Fruit fly (Drosophila melanogaster) whole organism, embryonic: Measurements from ENCODE around the gene Rpn1.

Source experiments
- CG11456 ChIP-seq: fragments of 200-800 bp; sonication (Bioruptor generic); IDR thresholded peaks from 3 replicates; pipeline ENCODE4 v1.3.6; 2022; ENCODE audit warnings: missing biosample characterization, missing genetic modification characterization
- CG11560 ChIP-seq: fragments of 200-800 bp; sonication (Bioruptor generic); IDR thresholded peaks from 3 replicates; pipeline ENCODE4 v1.3.6; 2022; ENCODE audit warnings: missing biosample characterization, missing genetic modification characterization
- CG12744 ChIP-seq: fragments of 200-800 bp; sonication (Bioruptor generic); optimal IDR thresholded peaks from 2 replicates; lab custom pipeline; 2016; ENCODE audit warnings: missing biosample characterization, missing genetic modification characterization
- CG13424 ChIP-seq: fragments of 200-800 bp; sonication (Bioruptor generic); optimal IDR thresholded peaks from 2 replicates; lab custom pipeline; 2019; ENCODE audit warnings: missing biosample characterization, mild to moderate bottlenecking, missing genetic modification characterization, moderate library complexity
- CG13624 ChIP-seq: fragments of 200-800 bp; sonication (Bioruptor generic); optimal IDR thresholded peaks from 2 replicates; lab custom pipeline; 2016; ENCODE audit warnings: missing biosample characterization, missing genetic modification characterization
- CG13775 ChIP-seq: fragments of 200-800 bp; sonication (Bioruptor generic); optimal IDR thresholded peaks from 3 replicates; lab custom pipeline; 2017; ENCODE audit warnings: missing biosample characterization, mild to moderate bottlenecking, missing genetic modification characterization
- CG13894 ChIP-seq: fragments of 200-800 bp; sonication (Bioruptor generic); optimal IDR thresholded peaks from 3 replicates; lab custom pipeline; 2018; ENCODE audit warnings: missing biosample characterization, mild to moderate bottlenecking, missing genetic modification characterization, moderate library complexity
- CG1647 ChIP-seq: fragments of 200-800 bp; sonication (Bioruptor generic); optimal IDR thresholded peaks from 3 replicates; lab custom pipeline; 2016; ENCODE audit warnings: missing biosample characterization, missing genetic modification characterization
- CG17328 ChIP-seq: fragments of 200-800 bp; sonication (Bioruptor generic); IDR thresholded peaks from 2 replicates; pipeline ENCODE4 v1.3.6; 2022; ENCODE audit warnings: missing biosample characterization, missing genetic modification characterization
- CG17359 ChIP-seq: fragments of 200-800 bp; sonication (Bioruptor generic); optimal IDR thresholded peaks from 3 replicates; lab custom pipeline; 2018; ENCODE audit warnings: missing biosample characterization, mild to moderate bottlenecking, missing genetic modification characterization, moderate library complexity
- CG17612 ChIP-seq: fragments of 200-800 bp; sonication (Bioruptor generic); IDR thresholded peaks from 2 replicates; pipeline ENCODE4 v1.3.6; 2022; ENCODE audit warnings: missing biosample characterization, missing genetic modification characterization
- CG18262 ChIP-seq: fragments of 200-800 bp; optimal IDR thresholded peaks from 3 replicates; lab custom pipeline; 2019; ENCODE audit warnings: missing biosample characterization, mild to moderate bottlenecking, missing genetic modification characterization, moderate library complexity
- CG2199 ChIP-seq: fragments of 200-800 bp; sonication (Bioruptor generic); IDR thresholded peaks from 3 replicates; pipeline ENCODE4 v1.3.6; 2022; ENCODE audit warnings: missing biosample characterization, missing genetic modification characterization
- CG30431 ChIP-seq: fragments of 200-800 bp; sonication (Bioruptor generic); optimal IDR thresholded peaks from 2 replicates; lab custom pipeline; 2017; ENCODE audit warnings: missing biosample characterization, missing genetic modification characterization
- CG3407 ChIP-seq: fragments of 200-800 bp; sonication (Bioruptor generic); optimal IDR thresholded peaks from 2 replicates; lab custom pipeline; 2018; ENCODE audit warnings: missing biosample characterization, mild to moderate bottlenecking, missing genetic modification characterization
- CG4730 ChIP-seq: fragments of 200-800 bp; sonication (Bioruptor generic); IDR thresholded peaks from 2 replicates; pipeline ENCODE4 v1.3.6; 2022; ENCODE audit warnings: missing biosample characterization, missing genetic modification characterization
- CG5180 ChIP-seq: fragments of 200-800 bp; sonication (Bioruptor generic); optimal IDR thresholded peaks from 3 replicates; lab custom pipeline; 2017; ENCODE audit warnings: missing biosample characterization, missing genetic modification characterization, mild to moderate bottlenecking, moderate library complexity, missing genetic modification reagents
- CG6791 ChIP-seq: fragments of 200-800 bp; sonication (Bioruptor generic); IDR thresholded peaks from 3 replicates; pipeline ENCODE4 v1.3.6; 2022; ENCODE audit warnings: missing biosample characterization, missing genetic modification characterization; ENCODE audit not compliant: partially characterized antibody
- CG6813 ChIP-seq: fragments of 200-800 bp; sonication (Bioruptor generic); optimal IDR thresholded peaks from 2 replicates; lab custom pipeline; 2017; ENCODE audit warnings: missing biosample characterization, missing genetic modification characterization, mild to moderate bottlenecking, moderate library complexity, missing genetic modification reagents
- CG8478 ChIP-seq: fragments of >200 bp; optimal IDR thresholded peaks from 2 replicates; lab custom pipeline; 2018
- CoRest ChIP-seq: fragments of 200-800 bp; sonication (Bioruptor generic); optimal IDR thresholded peaks from 3 replicates; lab custom pipeline; 2018; ENCODE audit warnings: missing biosample characterization, mild to moderate bottlenecking, missing genetic modification characterization, moderate library complexity
- HLH4C ChIP-seq: fragments of 200-800 bp; sonication (Bioruptor generic); IDR thresholded peaks from 3 replicates; pipeline ENCODE4 v1.3.6; 2022; ENCODE audit warnings: missing biosample characterization, missing genetic modification characterization; ENCODE audit not compliant: partially characterized antibody
- Hr51 ChIP-seq, 2 experiments: fragments of 200-800 bp; sonication (Bioruptor generic); optimal IDR thresholded peaks; 2 replicates in 1 of 2; 3 replicates in 1 of 2; lab custom pipeline; 2016 to 2018; ENCODE audit warnings: missing biosample characterization in 2 of 2, missing genetic modification characterization in 2 of 2, mild to moderate bottlenecking in 1 of 2, moderate library complexity in 1 of 2
- Lim3 ChIP-seq: fragments of 200-800 bp; sonication (Bioruptor generic); IDR thresholded peaks from 2 replicates; pipeline ENCODE4 v1.3.6; 2022; ENCODE audit warnings: missing biosample characterization, missing genetic modification characterization
- Ssrp ChIP-seq: fragments of 200-800 bp; sonication (Bioruptor generic); optimal IDR thresholded peaks from 2 replicates; lab custom pipeline; 2018; ENCODE audit warnings: missing biosample characterization, mild to moderate bottlenecking, missing genetic modification characterization, moderate library complexity
- Stat92E ChIP-seq, 3 experiments: fragments of >200 bp in 2 of 3; fragments of 200-800 bp in 1 of 3; sonication (Bioruptor generic) in 1 of 3; optimal IDR thresholded peaks; 2 replicates each; lab custom pipeline; 2017 to 2019; ENCODE audit warnings: missing biosample characterization in 3 of 3, missing genetic modification characterization in 3 of 3, mild to moderate bottlenecking in 1 of 3, moderate library complexity in 1 of 3
- aop ChIP-seq: fragments of 200-800 bp; sonication (Bioruptor generic); IDR thresholded peaks from 2 replicates; pipeline ENCODE4 v1.3.6; 2022; ENCODE audit warnings: missing biosample characterization, missing genetic modification characterization
- az2 ChIP-seq: fragments of 200-800 bp; sonication (Bioruptor generic); optimal IDR thresholded peaks from 3 replicates; lab custom pipeline; 2016; ENCODE audit warnings: missing biosample characterization, missing genetic modification characterization
- btn ChIP-seq: fragments of 200-800 bp; sonication (Bioruptor generic); optimal IDR thresholded peaks from 2 replicates; lab custom pipeline; 2016; ENCODE audit warnings: missing biosample characterization, missing genetic modification characterization
- caup ChIP-seq: fragments of 200-800 bp; sonication (Bioruptor generic); optimal IDR thresholded peaks from 3 replicates; lab custom pipeline; 2017; ENCODE audit warnings: missing biosample characterization, mild to moderate bottlenecking, missing genetic modification characterization, moderate library complexity; ENCODE audit not compliant: severe bottlenecking
- chif ChIP-seq, 2 experiments: fragments of 200-800 bp; sonication (Bioruptor generic); optimal IDR thresholded peaks; 3 replicates each; lab custom pipeline; 2016; ENCODE audit warnings: missing biosample characterization in 2 of 2, missing genetic modification characterization in 2 of 2
- chm ChIP-seq: fragments of 200-800 bp; sonication (Bioruptor generic); IDR thresholded peaks from 2 replicates; pipeline ENCODE4 v1.3.6; 2022; ENCODE audit warnings: missing biosample characterization, missing genetic modification characterization
- croc ChIP-seq: fragments of 200-800 bp; sonication (Bioruptor generic); conservative IDR thresholded peaks from 3 replicates; pipeline ENCODE4 v1.3.6; 2022; ENCODE audit warnings: missing biosample characterization, missing genetic modification characterization
- cwo ChIP-seq: fragments of 200-800 bp; sonication (Bioruptor generic); optimal IDR thresholded peaks from 3 replicates; lab custom pipeline; 2017; ENCODE audit warnings: missing biosample characterization, missing genetic modification characterization, mild to moderate bottlenecking, moderate library complexity, missing genetic modification reagents
- dmrt99B ChIP-seq: fragments of 200-800 bp; sonication (Bioruptor generic); optimal IDR thresholded peaks from 2 replicates; lab custom pipeline; 2018; ENCODE audit warnings: missing biosample characterization, mild to moderate bottlenecking, missing genetic modification characterization, moderate library complexity
- eyg ChIP-seq: fragments of 200-800 bp; sonication (Bioruptor generic); optimal IDR thresholded peaks from 3 replicates; lab custom pipeline; 2016; ENCODE audit warnings: missing biosample characterization, missing genetic modification characterization
- gcm2 ChIP-seq: fragments of 200-800 bp; sonication (Bioruptor generic); optimal IDR thresholded peaks from 2 replicates; lab custom pipeline; 2016; ENCODE audit warnings: missing biosample characterization, missing genetic modification characterization
- kah ChIP-seq: fragments of 200-800 bp; sonication (Bioruptor generic); optimal IDR thresholded peaks from 2 replicates; lab custom pipeline; 2018; ENCODE audit warnings: missing biosample characterization, mild to moderate bottlenecking, missing genetic modification characterization
- kay ChIP-seq: fragments of 200-800 bp; sonication (Bioruptor generic); optimal IDR thresholded peaks from 2 replicates; lab custom pipeline; 2016; ENCODE audit warnings: missing biosample characterization, missing genetic modification characterization
- nau ChIP-seq: fragments of 200-800 bp; sonication (Bioruptor generic); optimal IDR thresholded peaks from 3 replicates; lab custom pipeline; 2017; ENCODE audit warnings: missing biosample characterization, mild to moderate bottlenecking, missing genetic modification characterization, missing genetic modification reagents
- nerfin-2 ChIP-seq: fragments of 200-800 bp; sonication (Bioruptor generic); IDR thresholded peaks from 2 replicates; pipeline ENCODE4 v1.3.6; 2022; ENCODE audit warnings: missing biosample characterization, missing genetic modification characterization; ENCODE audit not compliant: partially characterized antibody
- nom ChIP-seq: fragments of 200-800 bp; sonication (Bioruptor generic); optimal IDR thresholded peaks from 2 replicates; lab custom pipeline; 2017; ENCODE audit warnings: missing biosample characterization, missing genetic modification characterization, mild to moderate bottlenecking, moderate library complexity, missing genetic modification reagents
- peb ChIP-seq: fragments of 200-800 bp; sonication (Bioruptor generic); IDR thresholded peaks from 2 replicates; pipeline ENCODE4 v1.3.6; 2022; ENCODE audit warnings: missing biosample characterization, missing genetic modification characterization
- sens ChIP-seq: fragments of 200-800 bp; sonication (Bioruptor generic); peaks from one replicate; lab custom pipeline; 2016; ENCODE audit warnings: missing biosample characterization, missing genetic modification characterization
- sim ChIP-seq: fragments of 200-800 bp; sonication (Bioruptor generic); IDR thresholded peaks from 2 replicates; pipeline ENCODE4 v1.3.6; 2022; ENCODE audit warnings: missing biosample characterization, missing genetic modification characterization
- tna ChIP-seq: fragments of 200-800 bp; sonication (Bioruptor generic); IDR thresholded peaks from 2 replicates; pipeline ENCODE4 v1.3.6; 2022; ENCODE audit warnings: missing biosample characterization, missing genetic modification characterization; ENCODE audit not compliant: partially characterized antibody
- ttk ChIP-seq: fragments of 200-800 bp; sonication (Bioruptor generic); IDR thresholded peaks from 2 replicates; pipeline ENCODE4 v2.1.2; 2022; ENCODE audit warnings: missing biosample characterization, missing genetic modification characterization

Rpn1 gene

dm6 chr3L:19953612-19954011, 38.8 kb downstream of the Rpn1 start, which contains the start of gene CG42655:
CG42655 (minus strand) TSS chr3L:19953712.
- TF ChIP-seq chm (GFP tag; lab: Robert Waterston, UW) (no peak), caup (GFP tag; lab: Kevin White, UChicago) (no peak), sens (no peak), CG12744 (no peak), CG2199 (GFP tag; lab: Robert Waterston, UW) (no peak), aop (no peak), btn (no peak), nerfin-2 (GFP tag; lab: Robert Waterston, UW) (no peak), CG17612 (GFP tag; lab: Robert Waterston, UW) (no peak), az2 (GFP tag; lab: Kevin White, UChicago) (no peak), Ssrp (tag; lab: Kevin White, UChicago) (no peak), CG13624 (GFP tag; lab: Kevin White, UChicago) (no peak), CG1647 (GFP tag; lab: Kevin White, UChicago) (no peak), CG13424 (tag; lab: Kevin White, UChicago) (no peak)

- TF ChIP-seq dmrt99B (tag; lab: Kevin White, UChicago) (no peak), Hr51 (GFP tag; optimal IDR thresholded peaks at IDR 0.05; lab: Kevin White, UChicago) (no peak), tna (no peak), gcm2 (GFP tag; lab: Kevin White, UChicago) (no peak), CG6791 (GFP tag; lab: Robert Waterston, UW) (no peak), HLH4C (GFP tag; lab: Robert Waterston, UW) (no peak), CG6813 (GFP tag; lab: Kevin White, UChicago) (no peak), nau (no peak), CG11560 (tag; lab: Robert Waterston, UW) (no peak), sim (no peak), peb (GFP tag; lab: Robert Waterston, UW) (no peak), kah (GFP tag; lab: Kevin White, UChicago) (no peak), CG5180 (GFP tag; lab: Kevin White, UChicago) (no peak), CG4730 (GFP tag; lab: Robert Waterston, UW) (no peak), aop (no peak), CG17328 (GFP tag; lab: Robert Waterston, UW) (no peak), cwo (GFP tag; lab: Kevin White, UChicago) (no peak), CG11456 (GFP tag; lab: Robert Waterston, UW) (no peak), ttk (no peak), CoRest (tag; lab: Kevin White, UChicago) (no peak)
- TF ChIP-seq, all 482 proteins: peak for 0
Observed at dm6 chr3L:19954426-19954825, 39.6 kb downstream of the Rpn1 start, which contains the start of gene CG42654. CG42654 (minus strand) TSS chr3L:19954526.

- no peak for TF ChIP-seq Lim3
- no peak for TF ChIP-seq CG3407
- TF ChIP-seq CG18262 (tag; lab: Kevin White, UChicago) = no peak
- TF ChIP-seq CG13775 = no peak
- TF ChIP-seq CG8478 = no peak
- no peak for TF ChIP-seq Stat92E (GFP tag; optimal IDR thresholded peaks at IDR 0.05; lab: Kevin White, UChicago)
- no peak for TF ChIP-seq croc (GFP tag; lab: Robert Waterston, UW)
- no peak for TF ChIP-seq kay (GFP tag; lab: Kevin White, UChicago)
- TF ChIP-seq CG17359 (tag; lab: Kevin White, UChicago) = no peak
- no peak for TF ChIP-seq CG13894 (tag; lab: Kevin White, UChicago)
- no peak for TF ChIP-seq eyg (GFP tag; lab: Kevin White, UChicago)
- TF ChIP-seq chif (GFP tag; optimal IDR thresholded peaks at IDR 0.05; lab: Kevin White, UChicago) = no peak
- no peak for TF ChIP-seq nom (GFP tag; lab: Kevin White, UChicago)
- no peak for TF ChIP-seq CG30431 (GFP tag; lab: Kevin White, UChicago)
Observed at dm6 chr3L:19955699-19956098, 40.8 kb downstream of the Rpn1 start, which contains the start of gene CG42263. CG42263 (minus strand) TSS chr3L:19955799.
